Worm (Caenorhabditis elegans) whole organism, L1 larva: ENCODE results near the gene F56B3.2.

Experiments
- C04F5.9 ChIP-seq: sonication (generic microtip); optimal IDR thresholded peaks from 2 replicates; lab custom pipeline; 2016; ENCODE audit warnings: missing genetic modification characterization, missing compliant biosample characterization
- C16A3.4 ChIP-seq: fragments of 150-350 bp; optimal IDR thresholded peaks from 2 replicates; lab custom pipeline; 2014; ENCODE audit warnings: missing biosample characterization, missing genetic modification characterization
- aly-2 ChIP-seq: fragments of 150-350 bp; optimal IDR thresholded peaks from 2 replicates; lab custom pipeline; 2014; ENCODE audit warnings: missing biosample characterization, missing genetic modification characterization
- ama-1 ChIP-seq: fragments of 150-350 bp; optimal IDR thresholded peaks from 2 replicates; lab custom pipeline; 2014
- ceh-90 ChIP-seq: sonication (generic microtip); optimal IDR thresholded peaks from 2 replicates; lab custom pipeline; 2016; ENCODE audit warnings: missing genetic modification characterization, missing compliant biosample characterization
- dpl-1 ChIP-seq, 3 experiments: fragments of 150-350 bp in 2 of 3; sonication (generic microtip) in 1 of 3; optimal IDR thresholded peaks; 2 replicates each; lab custom pipeline; 2014 to 2017; ENCODE audit warnings: missing biosample characterization in 3 of 3, missing genetic modification characterization in 3 of 3, missing genetic modification reagents in 3 of 3
- dsc-1 ChIP-seq: sonication (generic microtip); optimal IDR thresholded peaks from 2 replicates; lab custom pipeline; 2016; ENCODE audit warnings: mild to moderate bottlenecking, missing genetic modification characterization, missing compliant biosample characterization
- efl-1 ChIP-seq, 4 experiments: fragments of 150-350 bp; optimal IDR thresholded peaks in 3 of 4; peaks in 1 of 4; 1 replicate in 1 of 4; 2 replicates in 3 of 4; lab custom pipeline; 2014; ENCODE audit warnings: missing biosample characterization in 2 of 4, missing genetic modification characterization in 2 of 4, missing genetic modification reagents in 2 of 4
- egl-13 ChIP-seq: sonication (generic microtip); optimal IDR thresholded peaks from 2 replicates; lab custom pipeline; 2016; ENCODE audit warnings: missing genotype, missing genetic modification reagents, missing genetic modification characterization, missing compliant biosample characterization
- egl-27 ChIP-seq, 2 experiments: fragments of 150-350 bp in 1 of 2; sonication (generic microtip); optimal IDR thresholded peaks; 3 replicates each; lab custom pipeline; 2017 to 2018; ENCODE audit warnings: missing biosample characterization in 2 of 2, missing genetic modification characterization in 2 of 2, missing genetic modification reagents in 2 of 2
- elt-3 ChIP-seq, 6 experiments: fragments of 150-350 bp in 1 of 6; sonication (generic microtip); optimal IDR thresholded peaks; 2 replicates each; lab custom pipeline; 2017 to 2018; ENCODE audit warnings: missing biosample characterization in 6 of 6, missing genetic modification characterization in 6 of 6, inconsistent platforms in 1 of 6
- fkh-10 ChIP-seq: sonication (generic microtip); optimal IDR thresholded peaks from 2 replicates; lab custom pipeline; 2017; ENCODE audit warnings: missing biosample characterization, missing genetic modification reagents, missing genetic modification characterization
- fkh-4 ChIP-seq: sonication (generic microtip); optimal IDR thresholded peaks from 2 replicates; lab custom pipeline; 2016; ENCODE audit warnings: missing compliant biosample characterization, missing genetic modification characterization, borderline replicate concordance
- fkh-8 ChIP-seq: sonication (generic microtip); optimal IDR thresholded peaks from 2 replicates; lab custom pipeline; 2016; ENCODE audit warnings: mild to moderate bottlenecking, missing genetic modification characterization, missing compliant biosample characterization
- fos-1 ChIP-seq: fragments of 150-350 bp; optimal IDR thresholded peaks from 2 replicates; lab custom pipeline; 2014; ENCODE audit warnings: missing biosample characterization, missing genetic modification characterization
- grh-1 ChIP-seq: fragments of 200-800 bp; sonication (Bioruptor generic); IDR thresholded peaks from 2 replicates; pipeline ENCODE4 v1.3.6; 2022; ENCODE audit warnings: missing genetic modification reagents, missing genetic modification characterization, missing compliant biosample characterization
- hpl-2 ChIP-seq: fragments of 150-350 bp; optimal IDR thresholded peaks from 2 replicates; lab custom pipeline; 2014; ENCODE audit warnings: missing biosample characterization, missing genetic modification reagents, missing genetic modification characterization
- lin-35 ChIP-seq, 2 experiments: fragments of 150-350 bp; optimal IDR thresholded peaks; 2 replicates each; lab custom pipeline; 2014; ENCODE audit warnings: missing biosample characterization in 2 of 2, missing genetic modification characterization in 2 of 2, missing genetic modification reagents in 2 of 2
- lsy-2 ChIP-seq, 2 experiments: fragments of 150-350 bp; optimal IDR thresholded peaks; 2 replicates each; lab custom pipeline; 2014; ENCODE audit warnings: missing biosample characterization in 2 of 2, missing genetic modification characterization in 2 of 2
- mdl-1 ChIP-seq, 2 experiments: fragments of 150-350 bp; optimal IDR thresholded peaks; 2 replicates each; lab custom pipeline; 2014 to 2017; ENCODE audit warnings: missing biosample characterization in 2 of 2, missing genetic modification characterization in 2 of 2, inconsistent platforms in 1 of 2
- mef-2 ChIP-seq: fragments of 150-350 bp; optimal IDR thresholded peaks from 2 replicates; lab custom pipeline; 2014; ENCODE audit warnings: missing biosample characterization, missing genetic modification characterization
- nhr-11 ChIP-seq: fragments of 150-350 bp; optimal IDR thresholded peaks from 2 replicates; lab custom pipeline; 2014; ENCODE audit warnings: missing biosample characterization, missing genetic modification characterization
- nhr-19 ChIP-seq: fragments of 200-800 bp; sonication (Bioruptor generic); conservative IDR thresholded peaks from 2 replicates; pipeline ENCODE4 v1.3.6; 2022; ENCODE audit warnings: missing genetic modification characterization, missing compliant biosample characterization
- nhr-20 ChIP-seq: sonication (generic microtip); optimal IDR thresholded peaks from 2 replicates; lab custom pipeline; 2016; ENCODE audit warnings: mild to moderate bottlenecking, missing genetic modification characterization, missing compliant biosample characterization
- nhr-28 ChIP-seq: fragments of 150-350 bp; optimal IDR thresholded peaks from 2 replicates; lab custom pipeline; 2014; ENCODE audit warnings: missing biosample characterization, missing genetic modification characterization
- nhr-47 ChIP-seq: sonication (generic microtip); optimal IDR thresholded peaks from 2 replicates; lab custom pipeline; 2016; ENCODE audit warnings: mild to moderate bottlenecking, missing genetic modification characterization, moderate library complexity, missing compliant biosample characterization
- nhr-71 ChIP-seq: sonication (generic microtip); optimal IDR thresholded peaks from 2 replicates; lab custom pipeline; 2016; ENCODE audit warnings: mild to moderate bottlenecking, missing genetic modification characterization, moderate library complexity, missing compliant biosample characterization
- nhr-77 ChIP-seq: fragments of 150-350 bp; optimal IDR thresholded peaks from 2 replicates; lab custom pipeline; 2014; ENCODE audit warnings: missing biosample characterization, missing genetic modification characterization
- nhr-84 ChIP-seq: sonication (generic microtip); optimal IDR thresholded peaks from 2 replicates; lab custom pipeline; 2017; ENCODE audit warnings: missing biosample characterization, missing genetic modification characterization
- nhr-85 ChIP-seq: sonication (generic microtip); peaks from one replicate; lab custom pipeline; 2016; ENCODE audit warnings: missing genetic modification characterization, inconsistent platforms, missing compliant biosample characterization
- nhr-90 ChIP-seq: sonication (generic microtip); optimal IDR thresholded peaks from 2 replicates; lab custom pipeline; 2016; ENCODE audit warnings: mild to moderate bottlenecking, missing genetic modification characterization, missing compliant biosample characterization; ENCODE audit not compliant: poor library complexity
- rnt-1 ChIP-seq: sonication (generic microtip); optimal IDR thresholded peaks from 2 replicates; lab custom pipeline; 2016; ENCODE audit warnings: mild to moderate bottlenecking, missing genetic modification characterization, moderate library complexity, missing compliant biosample characterization
- skn-1 ChIP-seq: fragments of 150-350 bp; optimal IDR thresholded peaks from 2 replicates; lab custom pipeline; 2014; ENCODE audit warnings: missing biosample characterization, missing genetic modification characterization
- snpc-4 ChIP-seq: fragments of 150-350 bp; optimal IDR thresholded peaks from 2 replicates; lab custom pipeline; 2014; ENCODE audit warnings: missing biosample characterization, missing genetic modification characterization
- snu-23 ChIP-seq: sonication (generic microtip); optimal IDR thresholded peaks from 2 replicates; lab custom pipeline; 2016; ENCODE audit warnings: missing genetic modification characterization, missing compliant biosample characterization
- sox-4 ChIP-seq: sonication (generic microtip); optimal IDR thresholded peaks from 2 replicates; lab custom pipeline; 2016; ENCODE audit warnings: missing genetic modification characterization, missing compliant biosample characterization
- sup-37 ChIP-seq: fragments of 200-800 bp; sonication (Bioruptor generic); optimal IDR thresholded peaks from 2 replicates; lab custom pipeline; 2018; ENCODE audit warnings: mild to moderate bottlenecking, missing genetic modification characterization, missing compliant biosample characterization
- tbx-2 ChIP-seq: sonication (generic microtip); optimal IDR thresholded peaks from 2 replicates; lab custom pipeline; 2016; ENCODE audit warnings: missing genetic modification characterization, missing compliant biosample characterization
- xbp-1 ChIP-seq: sonication (generic microtip); optimal IDR thresholded peaks from 2 replicates; lab custom pipeline; 2016; ENCODE audit warnings: missing genetic modification characterization, missing compliant biosample characterization
- zip-4 ChIP-seq: fragments of 200-800 bp; sonication (Bioruptor generic); optimal IDR thresholded peaks from 2 replicates; lab custom pipeline; 2018; ENCODE audit warnings: mild to moderate bottlenecking, missing genetic modification characterization, moderate library complexity, missing compliant biosample characterization

F56B3.2 gene

DNA sequence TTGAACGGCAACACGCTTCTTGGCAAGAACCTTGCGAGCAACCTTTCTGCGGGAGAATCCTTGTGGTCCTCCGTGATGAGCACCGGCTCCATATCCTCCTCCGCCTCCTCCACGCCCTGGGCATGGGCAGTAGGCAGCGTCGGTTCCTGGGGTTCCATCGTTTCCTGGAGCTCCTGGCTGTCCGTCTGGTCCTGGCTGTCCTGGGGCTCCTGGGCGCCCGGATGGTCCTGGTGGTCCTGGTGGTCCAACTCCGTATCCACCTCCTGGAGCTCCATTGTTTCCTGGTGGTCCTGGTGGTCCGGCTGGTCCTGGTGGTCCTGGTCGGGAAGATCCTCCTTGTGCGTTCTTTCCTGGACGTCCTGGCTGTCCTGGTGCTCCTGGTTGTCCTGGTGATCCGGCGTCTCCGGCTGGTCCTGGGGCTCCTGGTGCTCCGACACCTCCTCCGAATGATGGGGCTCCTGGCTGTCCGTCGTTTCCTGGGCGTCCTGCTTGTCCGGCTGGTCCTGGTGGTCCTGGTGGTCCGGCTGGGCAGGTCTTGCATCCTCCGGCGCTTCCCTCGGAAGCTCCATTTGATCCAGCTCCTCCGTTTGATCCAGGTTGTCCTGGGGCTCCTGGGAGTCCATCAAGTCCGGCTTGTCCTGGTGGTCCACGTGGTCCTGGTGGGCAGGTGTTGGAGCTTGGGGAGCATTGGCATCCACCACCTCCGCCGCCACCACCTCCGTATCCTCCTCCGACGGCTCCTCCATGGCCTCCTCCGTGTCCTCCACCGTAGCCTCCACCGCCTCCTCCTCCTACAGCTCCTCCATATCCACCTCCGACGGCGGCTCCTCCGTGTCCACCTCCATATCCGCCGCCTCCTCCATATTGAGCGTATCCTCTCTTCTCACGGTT is 5.7 kb downstream of the F56B3.2 start:
- TF ChIP-seq hpl-2 (GFP tag; lab: Kevin White, UChicago), result no peak
- TF ChIP-seq zip-4 (GFP tag; lab: Kevin White, UChicago), result no peak
- TF ChIP-seq sox-4 (tag; lab: Kevin White, UChicago), result no peak
- no peak for TF ChIP-seq nhr-28 (tag; lab: Kevin White, UChicago)
- TF ChIP-seq lin-35 (GFP tag; optimal IDR thresholded peaks at IDR 0.05; lab: Kevin White, UChicago), result no peak
- no peak for TF ChIP-seq efl-1 (optimal IDR thresholded peaks at IDR 0.05; lab: Kevin White, UChicago)
- peak in 1 of 2 experiments; percentile 83 for TF ChIP-seq efl-1 (GFP tag; optimal IDR thresholded peaks at IDR 0.05 in 1 of 2; lab: Kevin White, UChicago)

DNA sequence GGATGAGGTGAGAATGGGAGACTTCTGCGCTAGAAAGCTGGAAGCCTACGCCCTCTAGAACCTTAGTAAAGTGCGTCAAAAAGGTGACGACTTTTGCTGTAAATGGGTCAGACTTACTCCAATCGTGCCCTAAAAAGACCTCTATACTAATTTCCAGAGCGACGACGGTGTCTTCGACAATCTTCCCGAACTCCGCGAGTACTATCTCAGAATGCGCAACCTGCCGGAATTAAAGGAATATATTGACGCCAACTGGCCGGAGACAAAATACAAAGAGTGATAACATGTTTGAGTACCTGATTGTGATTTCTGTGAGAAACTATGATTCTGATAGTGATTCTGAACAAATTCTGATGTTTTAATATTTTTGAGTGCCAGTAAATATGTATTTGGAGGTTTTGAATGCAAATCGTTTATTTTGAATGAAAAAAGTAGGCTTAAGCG is 6.3 kb downstream of the F56B3.2 start:
- TF ChIP-seq dpl-1 (GFP tag; optimal IDR thresholded peaks at IDR 0.05; lab: Kevin White, UChicago) (no peak), mef-2 (no peak), nhr-77 (no peak), skn-1 (tag; lab: Kevin White, UChicago) (no peak), nhr-84 (no peak), snpc-4 (no peak), ama-1 (peak; percentile 12), fos-1 (tag; lab: Kevin White, UChicago) (peak; percentile 13), sox-4 (tag; lab: Kevin White, UChicago) (no peak), nhr-11 (tag; lab: Kevin White, UChicago) (no peak), nhr-19 (GFP tag; lab: Robert Waterston, UW) (peak; percentile 35; the same call in 1 of the 2 replicates), elt-3 (tag; optimal IDR thresholded peaks at IDR 0.05; lab: Kevin White, UChicago) (peak in 2 of 6 experiments; percentile 28 to 31), hpl-2 (GFP tag; lab: Kevin White, UChicago) (no peak), snu-23 (GFP tag; lab: Kevin White, UChicago) (peak; percentile 36), nhr-71 (tag; lab: Kevin White, UChicago) (peak; percentile 69), C16A3.4 (tag; lab: Kevin White, UChicago) (peak; percentile 14), aly-2 (peak; percentile 63), rnt-1 (tag; lab: Kevin White, UChicago) (peak; percentile 5), fkh-10 (no peak), ceh-90 (tag; lab: Kevin White, UChicago) (no peak), nhr-90 (tag; lab: Kevin White, UChicago) (peak; percentile 36), egl-27 (tag; optimal IDR thresholded peaks at IDR 0.05; lab: Kevin White, UChicago) (no peak), egl-13 (tag; lab: Kevin White, UChicago) (no peak), lsy-2 (tag; optimal IDR thresholded peaks at IDR 0.05; lab: Kevin White, UChicago) (peak; percentile 23 to 31), grh-1 (GFP tag; lab: Robert Waterston, UW) (peak; percentile 53; the same call in 1 of the 2 replicates), xbp-1 (peak; percentile 28), efl-1 (optimal IDR thresholded peaks at IDR 0.05; lab: Kevin White, UChicago) (peak; percentile 11 to 32), efl-1 (GFP tag; optimal IDR thresholded peaks at IDR 0.05 in 1 of 2; lab: Kevin White, UChicago) (no peak), sup-37 (GFP tag; lab: Kevin White, UChicago) (no peak), nhr-47 (tag; lab: Kevin White, UChicago) (peak; percentile 33), nhr-85 (peak; percentile 88)

DNA sequence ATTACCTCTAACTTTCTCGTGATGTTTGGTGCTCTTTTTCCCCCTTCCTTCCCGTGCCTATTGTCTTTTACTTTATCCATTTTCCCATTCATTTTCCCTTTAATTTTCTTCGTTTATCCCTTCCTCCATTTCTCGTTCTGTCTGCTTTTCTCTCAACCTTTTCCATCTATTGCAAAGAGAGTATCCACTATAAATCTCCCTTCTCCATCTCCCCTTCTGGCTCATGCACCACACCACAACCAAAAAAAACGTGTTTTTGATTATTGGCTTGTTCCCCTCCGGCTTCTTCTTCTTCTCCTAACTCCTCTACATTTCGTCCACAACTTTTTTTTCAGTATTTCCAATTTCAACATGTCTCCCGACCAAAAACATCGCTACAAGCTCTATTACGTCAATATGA is 8.1 kb downstream of the F56B3.2 start, which contains the start of gene gst-40:
gst-40 (plus strand) TSS at position 236 of the 400 bp plus-strand sequence.
- TF ChIP-seq nhr-20 (tag; lab: Kevin White, UChicago) (no peak), mdl-1 (tag; optimal IDR thresholded peaks at IDR 0.05; lab: Kevin White, UChicago) (no peak), dsc-1 (tag; lab: Kevin White, UChicago) (peak; percentile 80), C04F5.9 (tag; lab: Kevin White, UChicago) (no peak), fkh-4 (peak; percentile 16), tbx-2 (tag; lab: Kevin White, UChicago) (peak; percentile 5), fkh-8 (tag; lab: Kevin White, UChicago) (peak; percentile 46), efl-1 (optimal IDR thresholded peaks at IDR 0.05; lab: Kevin White, UChicago) (no peak), efl-1 (GFP tag; optimal IDR thresholded peaks at IDR 0.05 in 1 of 2; lab: Kevin White, UChicago) (peak in 1 of 2 experiments; percentile 86)
- TF ChIP-seq, all 84 proteins: peak for 5
